Fruit fly (Drosophila melanogaster) whole organism, embryonic: ENCODE results near the gene CG33647.

Experiments
- C15 ChIP-seq: fragments of 200-800 bp; sonication (Bioruptor generic); IDR thresholded peaks from 3 replicates; pipeline ENCODE4 v1.3.6; 2022; ENCODE audit warnings: missing biosample characterization, missing genetic modification characterization
- CG10543 ChIP-seq: fragments of 200-800 bp; sonication (Bioruptor generic); optimal IDR thresholded peaks from 3 replicates; lab custom pipeline; 2017; ENCODE audit warnings: missing biosample characterization, mild to moderate bottlenecking, missing genetic modification characterization, moderate library complexity
- CG11093 ChIP-seq: fragments of 200-800 bp; sonication (Bioruptor generic); IDR thresholded peaks from 3 replicates; pipeline ENCODE4 v1.3.6; 2022; ENCODE audit warnings: missing biosample characterization, missing genetic modification characterization
- CG11456 ChIP-seq: fragments of 200-800 bp; sonication (Bioruptor generic); IDR thresholded peaks from 3 replicates; pipeline ENCODE4 v1.3.6; 2022; ENCODE audit warnings: missing biosample characterization, missing genetic modification characterization
- CG12299 ChIP-seq: fragments of 200-800 bp; sonication (Bioruptor generic); optimal IDR thresholded peaks from 2 replicates; lab custom pipeline; 2018; ENCODE audit warnings: missing biosample characterization, mild to moderate bottlenecking, missing genetic modification characterization
- CG12391 ChIP-seq: fragments of 200-800 bp; sonication (Bioruptor generic); optimal IDR thresholded peaks from 3 replicates; lab custom pipeline; 2018; ENCODE audit warnings: missing biosample characterization, mild to moderate bottlenecking, missing genetic modification characterization, moderate library complexity
- CG13296 ChIP-seq: fragments of 200-800 bp; sonication (Bioruptor generic); optimal IDR thresholded peaks from 3 replicates; lab custom pipeline; 2018; ENCODE audit warnings: missing biosample characterization, mild to moderate bottlenecking, missing genetic modification characterization
- CG14441 ChIP-seq: fragments of 200-800 bp; sonication (Bioruptor generic); IDR thresholded peaks from 2 replicates; pipeline ENCODE4 v1.3.6; 2022; ENCODE audit warnings: missing biosample characterization, missing genetic modification characterization
- CG17802 ChIP-seq: fragments of 200-800 bp; sonication (Bioruptor generic); optimal IDR thresholded peaks from 2 replicates; lab custom pipeline; 2018; ENCODE audit warnings: missing biosample characterization, mild to moderate bottlenecking, missing genetic modification characterization, moderate library complexity
- CG18262 ChIP-seq: fragments of 200-800 bp; optimal IDR thresholded peaks from 3 replicates; lab custom pipeline; 2019; ENCODE audit warnings: missing biosample characterization, mild to moderate bottlenecking, missing genetic modification characterization, moderate library complexity
- CG1832 ChIP-seq: fragments of 200-800 bp; sonication (Bioruptor generic); optimal IDR thresholded peaks from 2 replicates; lab custom pipeline; 2017; ENCODE audit warnings: missing biosample characterization, mild to moderate bottlenecking, missing genetic modification characterization, inconsistent platforms
- CG2120 ChIP-seq: fragments of 200-800 bp; sonication (Bioruptor generic); optimal IDR thresholded peaks from 3 replicates; lab custom pipeline; 2016; ENCODE audit warnings: missing biosample characterization, missing genetic modification characterization
- CG2199 ChIP-seq: fragments of 200-800 bp; sonication (Bioruptor generic); IDR thresholded peaks from 3 replicates; pipeline ENCODE4 v1.3.6; 2022; ENCODE audit warnings: missing biosample characterization, missing genetic modification characterization
- CG31441 ChIP-seq: fragments of 200-800 bp; sonication (Bioruptor generic); IDR thresholded peaks from 2 replicates; pipeline ENCODE4 v1.3.6; 2022; ENCODE audit warnings: missing biosample characterization, missing genetic modification characterization
- CG3726 ChIP-seq: fragments of 200-800 bp; sonication (Bioruptor generic); IDR thresholded peaks from 3 replicates; pipeline ENCODE4, ENCODE4 v1.3.6; 2022; ENCODE audit warnings: missing biosample characterization, missing genetic modification characterization
- CG6175 ChIP-seq: fragments of 200-800 bp; sonication (Bioruptor generic); IDR thresholded peaks from 3 replicates; pipeline ENCODE4 v1.3.6; 2022; ENCODE audit warnings: missing biosample characterization, missing genetic modification characterization
- CG6689 ChIP-seq: fragments of 200-800 bp; sonication (Bioruptor generic); IDR thresholded peaks from 2 replicates; pipeline ENCODE4 v1.3.6; 2022; ENCODE audit warnings: missing biosample characterization, missing genetic modification characterization
- CG6813 ChIP-seq: fragments of 200-800 bp; sonication (Bioruptor generic); optimal IDR thresholded peaks from 2 replicates; lab custom pipeline; 2017; ENCODE audit warnings: missing biosample characterization, missing genetic modification characterization, mild to moderate bottlenecking, moderate library complexity, missing genetic modification reagents
- CG6854 ChIP-seq: fragments of 200-800 bp; sonication (Bioruptor generic); optimal IDR thresholded peaks from 3 replicates; lab custom pipeline; 2017; ENCODE audit warnings: missing biosample characterization, mild to moderate bottlenecking, missing genetic modification characterization
- CG8765 ChIP-seq: fragments of 200-800 bp; sonication (Bioruptor generic); IDR thresholded peaks from 2 replicates; pipeline ENCODE4 v1.3.6; 2022; ENCODE audit warnings: missing biosample characterization, missing genetic modification characterization
- CG8924 ChIP-seq: fragments of 200-800 bp; optimal IDR thresholded peaks from 3 replicates; lab custom pipeline; 2019; ENCODE audit warnings: missing biosample characterization, mild to moderate bottlenecking, missing genetic modification characterization, moderate library complexity
- CG9215 ChIP-seq: fragments of 200-800 bp; sonication (Bioruptor generic); IDR thresholded peaks from 2 replicates; pipeline ENCODE4 v1.3.6; 2022; ENCODE audit warnings: missing biosample characterization, missing genetic modification characterization
- CG9932 ChIP-seq: fragments of 200-800 bp; sonication (Bioruptor generic); IDR thresholded peaks from 2 replicates; pipeline ENCODE4 v1.3.6; 2022; ENCODE audit warnings: missing biosample characterization, missing genetic modification characterization
- D ChIP-seq, 2 experiments: fragments of 200-800 bp in 1 of 2; fragments of >200 bp in 1 of 2; sonication (Bioruptor generic) in 1 of 2; optimal IDR thresholded peaks; 2 replicates in 1 of 2; 3 replicates in 1 of 2; lab custom pipeline; 2017; ENCODE audit warnings: mild to moderate bottlenecking in 1 of 2, missing biosample characterization in 1 of 2, missing genetic modification characterization in 1 of 2, missing genetic modification reagents in 1 of 2
- Dbx ChIP-seq: fragments of 200-800 bp; sonication (Bioruptor generic); IDR thresholded peaks from 3 replicates; pipeline ENCODE4 v1.3.6; 2022; ENCODE audit warnings: missing biosample characterization, missing genetic modification characterization
- Hr3 ChIP-seq: fragments of 200-800 bp; sonication (Bioruptor generic); optimal IDR thresholded peaks from 3 replicates; lab custom pipeline; 2016; ENCODE audit warnings: missing biosample characterization, missing genetic modification characterization
- Hr78 ChIP-seq, 2 experiments: fragments of 200-800 bp in 1 of 2; fragments of >200 bp in 1 of 2; sonication (Bioruptor generic) in 1 of 2; optimal IDR thresholded peaks; 2 replicates each; lab custom pipeline; 2017 to 2019; ENCODE audit warnings: missing biosample characterization in 2 of 2, missing genetic modification characterization in 2 of 2, mild to moderate bottlenecking in 1 of 2, moderate library complexity in 1 of 2
- Nf-YA ChIP-seq: fragments of 200-800 bp; sonication (Bioruptor generic); IDR thresholded peaks from 2 replicates; pipeline ENCODE4 v1.3.6; 2022; ENCODE audit warnings: missing biosample characterization, missing genetic modification characterization
- Opbp ChIP-seq: fragments of 200-800 bp; sonication (Bioruptor generic); IDR thresholded peaks from 3 replicates; pipeline ENCODE4 v1.3.6; 2022; ENCODE audit warnings: missing biosample characterization, missing genetic modification characterization; ENCODE audit not compliant: partially characterized antibody
- Rfx ChIP-seq: fragments of 200-800 bp; sonication (Bioruptor generic); IDR thresholded peaks from 2 replicates; pipeline ENCODE4 v1.3.6; 2022; ENCODE audit warnings: missing biosample characterization, missing genetic modification characterization
- Stat92E ChIP-seq, 3 experiments: fragments of >200 bp in 2 of 3; fragments of 200-800 bp in 1 of 3; sonication (Bioruptor generic) in 1 of 3; optimal IDR thresholded peaks; 2 replicates each; lab custom pipeline; 2017 to 2019; ENCODE audit warnings: missing biosample characterization in 3 of 3, missing genetic modification characterization in 3 of 3, mild to moderate bottlenecking in 1 of 3, moderate library complexity in 1 of 3
- ac ChIP-seq: fragments of 200-800 bp; sonication (Bioruptor generic); optimal IDR thresholded peaks from 3 replicates; lab custom pipeline; 2017; ENCODE audit warnings: missing biosample characterization, mild to moderate bottlenecking, missing genetic modification characterization
- al ChIP-seq: fragments of 200-800 bp; sonication (Bioruptor generic); IDR thresholded peaks from 2 replicates; pipeline ENCODE4 v1.3.6; 2022; ENCODE audit warnings: missing biosample characterization, missing genetic modification characterization
- amos ChIP-seq: fragments of 200-800 bp; sonication (Bioruptor generic); IDR thresholded peaks from 2 replicates; pipeline ENCODE4 v1.3.6; 2022; ENCODE audit warnings: missing biosample characterization, missing genetic modification characterization; ENCODE audit not compliant: partially characterized antibody
- aop ChIP-seq: fragments of 200-800 bp; sonication (Bioruptor generic); IDR thresholded peaks from 2 replicates; pipeline ENCODE4 v1.3.6; 2022; ENCODE audit warnings: missing biosample characterization, missing genetic modification characterization
- chn ChIP-seq: fragments of 200-800 bp; sonication (Bioruptor generic); optimal IDR thresholded peaks from 2 replicates; lab custom pipeline; 2016; ENCODE audit warnings: missing biosample characterization, missing genetic modification characterization
- crp ChIP-seq, 2 experiments: fragments of 200-800 bp; sonication (Bioruptor generic); optimal IDR thresholded peaks; 2 replicates in 1 of 2; 3 replicates in 1 of 2; lab custom pipeline; 2017; ENCODE audit warnings: missing biosample characterization in 2 of 2, missing genetic modification characterization in 2 of 2, mild to moderate bottlenecking in 1 of 2, moderate library complexity in 1 of 2
- da ChIP-seq: fragments of 200-800 bp; sonication (Bioruptor generic); optimal IDR thresholded peaks from 2 replicates; lab custom pipeline; 2016; ENCODE audit warnings: missing biosample characterization, missing genetic modification characterization
- gfzf ChIP-seq: fragments of 200-800 bp; sonication (Bioruptor generic); optimal IDR thresholded peaks from 2 replicates; lab custom pipeline; 2016; ENCODE audit warnings: missing biosample characterization, mild to moderate bottlenecking, missing genetic modification characterization, moderate library complexity
- hth ChIP-seq: fragments of >200 bp; optimal IDR thresholded peaks from 2 replicates; lab custom pipeline; 2017; ENCODE audit warnings: inconsistent platforms
- nerfin-1 ChIP-seq: fragments of 200-800 bp; sonication (Bioruptor generic); optimal IDR thresholded peaks from 3 replicates; lab custom pipeline; 2019; ENCODE audit warnings: missing biosample characterization, mild to moderate bottlenecking, missing genetic modification characterization, moderate library complexity
- ro ChIP-seq: fragments of 200-800 bp; sonication (Bioruptor generic); IDR thresholded peaks from 2 replicates; pipeline ENCODE4 v1.3.6; 2022; ENCODE audit warnings: missing biosample characterization, missing genetic modification characterization
- sim ChIP-seq: fragments of 200-800 bp; sonication (Bioruptor generic); IDR thresholded peaks from 2 replicates; pipeline ENCODE4 v1.3.6; 2022; ENCODE audit warnings: missing biosample characterization, missing genetic modification characterization
- tio ChIP-seq: fragments of 200-800 bp; sonication (Bioruptor generic); optimal IDR thresholded peaks from 2 replicates; lab custom pipeline; 2017; ENCODE audit warnings: missing biosample characterization, missing genetic modification characterization, inconsistent platforms
- tna ChIP-seq: fragments of 200-800 bp; sonication (Bioruptor generic); IDR thresholded peaks from 2 replicates; pipeline ENCODE4 v1.3.6; 2022; ENCODE audit warnings: missing biosample characterization, missing genetic modification characterization; ENCODE audit not compliant: partially characterized antibody
- tup ChIP-seq: fragments of 200-800 bp; sonication (Bioruptor generic); optimal IDR thresholded peaks from 2 replicates; lab custom pipeline; 2016; ENCODE audit warnings: missing biosample characterization, mild to moderate bottlenecking, missing genetic modification characterization, moderate library complexity
- tx ChIP-seq: fragments of 200-800 bp; sonication (Bioruptor generic); optimal IDR thresholded peaks from 2 replicates; lab custom pipeline; 2016; ENCODE audit warnings: missing biosample characterization, missing genetic modification characterization
- unc-4 ChIP-seq: fragments of 200-800 bp; sonication (Bioruptor generic); IDR thresholded peaks from 2 replicates; pipeline ENCODE4 v1.3.6; 2022; ENCODE audit warnings: missing biosample characterization, missing genetic modification characterization; ENCODE audit not compliant: partially characterized antibody
- unpg ChIP-seq: fragments of 200-800 bp; sonication (Bioruptor generic); optimal IDR thresholded peaks from 3 replicates; lab custom pipeline; 2018; ENCODE audit warnings: missing biosample characterization, mild to moderate bottlenecking, missing genetic modification characterization, moderate library complexity

Gene CG33647

dm6 chr3L:19264141-19264487 is 28.0 kb downstream of the CG33647 start, which contains the start of gene Max (continued):
- TF ChIP-seq al (GFP tag; lab: Robert Waterston, UW) (0 out of 2 replicates have a peak, but pooled peaks have one; percentile 41), D (optimal IDR thresholded peaks at IDR 0.05; lab: Kevin White, UChicago) (no peak), D (GFP tag; optimal IDR thresholded peaks at IDR 0.05; lab: Kevin White, UChicago) (no peak), Nf-YA (GFP tag; lab: Robert Waterston, UW) (peak; percentile 52), tup (no peak), CG8765 (GFP tag; lab: Robert Waterston, UW) (no peak), CG10543 (GFP tag; lab: Kevin White, UChicago) (peak; percentile 71), CG6813 (GFP tag; lab: Kevin White, UChicago) (peak; percentile 45), hth (lab: Kevin White, UChicago) (no peak), ro (GFP tag; lab: Robert Waterston, UW) (no peak), unc-4 (no peak; the same call in 1 of the 2 replicates), CG8924 (peak; percentile 79), CG11093 (GFP tag; lab: Robert Waterston, UW) (0 out of 3 replicates have a peak, but pooled peaks have one; percentile 32), chn (peak; percentile 14), CG13296 (GFP tag; lab: Kevin White, UChicago) (peak; percentile 73), tio (GFP tag; lab: Kevin White, UChicago) (no peak), crp (GFP tag; optimal IDR thresholded peaks at IDR 0.05; lab: Kevin White, UChicago) (peak in 1 of 2 experiments; percentile 31), nerfin-1 (peak; percentile 28), CG2199 (GFP tag; lab: Robert Waterston, UW) (no peak), Rfx (GFP tag; lab: Robert Waterston, UW) (peak; percentile 82), gfzf (peak; percentile 76), sim (GFP tag; lab: Robert Waterston, UW) (peak; percentile 51; the same call in 1 of the 2 replicates), CG17802 (tag; lab: Kevin White, UChicago) (peak; percentile 45), CG6175 (GFP tag; lab: Robert Waterston, UW) (no peak; the same call in 2 of the 3 replicates), tna (no peak), CG6854 (GFP tag; lab: Kevin White, UChicago) (peak; percentile 56), amos (peak; percentile 14; the same call in 1 of the 2 replicates), CG1832 (GFP tag; lab: Kevin White, UChicago) (no peak), aop (peak; percentile 18; the same call in 1 of the 2 replicates), CG12391 (tag; lab: Kevin White, UChicago) (peak; percentile 90), CG6689 (peak; percentile 80), CG12299 (peak; percentile 61), CG9932 (GFP tag; lab: Robert Waterston, UW) (peak; percentile 81), CG2120 (GFP tag; lab: Kevin White, UChicago) (peak; percentile 66), ac (no peak), Stat92E (GFP tag; optimal IDR thresholded peaks at IDR 0.05; lab: Kevin White, UChicago) (no peak), tx (GFP tag; lab: Kevin White, UChicago) (no peak), CG9215 (GFP tag; lab: Robert Waterston, UW) (peak; percentile 34), Opbp (GFP tag; lab: Robert Waterston, UW) (0 out of 3 replicates have a peak, but pooled peaks have one; percentile 44), C15 (0 out of 3 replicates have a peak, but pooled peaks have one; percentile 16), Hr3 (GFP tag; lab: Kevin White, UChicago) (peak; percentile 51), da (GFP tag; lab: Kevin White, UChicago) (no peak), unpg (peak; percentile 83), CG31441 (GFP tag; lab: Robert Waterston, UW) (peak; percentile 71), CG18262 (tag; lab: Kevin White, UChicago) (peak; percentile 72), CG11456 (peak; percentile 62; the same call in 2 of the 3 replicates), CG3726 (no peak), Dbx (GFP tag; lab: Robert Waterston, UW) (peak; percentile 70; the same call in 2 of the 3 replicates), CG14441 (GFP tag; lab: Robert Waterston, UW) (peak; percentile 76), Hr78 (GFP tag; optimal IDR thresholded peaks at IDR 0.05; lab: Kevin White, UChicago) (peak in 1 of 2 experiments; percentile 96)
